Worm (Caenorhabditis elegans) whole organism, L2 larva: ENCODE measurements around the gene T04C9.3.
A peak's percentile ranks its signal among the peaks of the same experiment; 100 is the strongest.

Source experiments
- C34F6.9 ChIP-seq: fragments of 150-350 bp; optimal IDR thresholded peaks from 2 replicates; lab custom pipeline; 2014; ENCODE audit warnings: missing biosample characterization, missing genetic modification characterization
- F13H6.1 ChIP-seq: sonication (generic microtip); optimal IDR thresholded peaks from 2 replicates; lab custom pipeline; 2016; ENCODE audit warnings: missing genetic modification characterization, missing compliant biosample characterization
- R02D3.7 ChIP-seq: fragments of 150-350 bp; optimal IDR thresholded peaks from 2 replicates; lab custom pipeline; 2014; ENCODE audit warnings: missing biosample characterization, missing genetic modification characterization
- Y55F3AM.14 ChIP-seq: fragments of 200-800 bp; sonication (Bioruptor generic); optimal IDR thresholded peaks from 2 replicates; lab custom pipeline; 2018; ENCODE audit warnings: mild to moderate bottlenecking, missing genetic modification characterization, missing compliant biosample characterization
- ZK546.5 ChIP-seq: sonication (generic microtip); optimal IDR thresholded peaks from 2 replicates; lab custom pipeline; 2017; ENCODE audit warnings: missing biosample characterization, missing genetic modification characterization
- alr-1 ChIP-seq: fragments of 150-350 bp; optimal IDR thresholded peaks from 2 replicates; lab custom pipeline; 2014; ENCODE audit warnings: missing biosample characterization, missing genetic modification characterization
- ama-1 ChIP-seq: fragments of 150-350 bp; optimal IDR thresholded peaks from 2 replicates; lab custom pipeline; 2018; ENCODE audit warnings: inconsistent platforms
- blmp-1 ChIP-seq: sonication (generic microtip); optimal IDR thresholded peaks from 2 replicates; lab custom pipeline; 2017; ENCODE audit warnings: missing genetic modification characterization, mild to moderate bottlenecking, missing compliant biosample characterization, antibody characterized with exemption, moderate library complexity; ENCODE audit not compliant: insufficient read depth
- ceh-16 ChIP-seq: fragments of 150-350 bp; optimal IDR thresholded peaks from 2 replicates; lab custom pipeline; 2014; ENCODE audit warnings: missing biosample characterization, missing genetic modification characterization
- ceh-82 ChIP-seq: fragments of 150-350 bp; optimal IDR thresholded peaks from 2 replicates; lab custom pipeline; 2014; ENCODE audit warnings: missing biosample characterization, missing genetic modification characterization
- crh-2 ChIP-seq: sonication (generic microtip); optimal IDR thresholded peaks from 2 replicates; lab custom pipeline; 2017; ENCODE audit warnings: missing biosample characterization, missing genetic modification characterization
- egl-27 ChIP-seq: sonication (generic microtip); optimal IDR thresholded peaks from 3 replicates; lab custom pipeline; 2017; ENCODE audit warnings: missing biosample characterization, missing genetic modification reagents, missing genetic modification characterization
- elt-1 ChIP-seq: fragments of 150-350 bp; optimal IDR thresholded peaks from 2 replicates; lab custom pipeline; 2014; ENCODE audit warnings: missing biosample characterization, missing genetic modification characterization
- elt-3 ChIP-seq: sonication (generic microtip); optimal IDR thresholded peaks from 2 replicates; lab custom pipeline; 2017; ENCODE audit warnings: missing biosample characterization, missing genetic modification characterization
- fos-1 ChIP-seq: fragments of 150-350 bp; optimal IDR thresholded peaks from 2 replicates; lab custom pipeline; 2014; ENCODE audit warnings: missing biosample characterization, missing genetic modification characterization
- gmeb-1 ChIP-seq: fragments of 150-350 bp; optimal IDR thresholded peaks from 2 replicates; lab custom pipeline; 2014; ENCODE audit warnings: missing biosample characterization, missing genetic modification characterization
- lin-11 ChIP-seq: fragments of 150-350 bp; sonication (generic microtip); optimal IDR thresholded peaks from 2 replicates; lab custom pipeline; 2014; ENCODE audit warnings: missing biosample characterization, missing genetic modification characterization, inconsistent platforms, mixed read lengths
- lin-13 ChIP-seq: fragments of 150-350 bp; optimal IDR thresholded peaks from 2 replicates; lab custom pipeline; 2014; ENCODE audit warnings: missing biosample characterization, missing genetic modification reagents, missing genetic modification characterization
- lsy-2 ChIP-seq, 2 experiments: fragments of 150-350 bp in 1 of 2; sonication (generic microtip) in 1 of 2; optimal IDR thresholded peaks; 2 replicates each; lab custom pipeline; 2014 to 2017; ENCODE audit warnings: missing biosample characterization in 2 of 2, missing genetic modification characterization in 2 of 2
- mab-5 ChIP-seq: fragments of 150-350 bp; optimal IDR thresholded peaks from 2 replicates; lab custom pipeline; 2014; ENCODE audit warnings: missing biosample characterization, missing genetic modification characterization
- mbf-1 ChIP-seq: sonication (generic microtip); optimal IDR thresholded peaks from 2 replicates; lab custom pipeline; 2017; ENCODE audit warnings: missing biosample characterization, missing genetic modification characterization
- mdl-1 ChIP-seq, 2 experiments: fragments of 150-350 bp in 1 of 2; sonication (generic microtip) in 1 of 2; optimal IDR thresholded peaks; 2 replicates each; lab custom pipeline; 2017; ENCODE audit warnings: missing biosample characterization in 2 of 2, missing genetic modification characterization in 2 of 2
- nhr-10 ChIP-seq: sonication (generic microtip); optimal IDR thresholded peaks from 2 replicates; lab custom pipeline; 2017; ENCODE audit warnings: missing biosample characterization, missing genetic modification characterization
- nhr-12 ChIP-seq: fragments of 150-350 bp; optimal IDR thresholded peaks from 2 replicates; lab custom pipeline; 2014; ENCODE audit warnings: missing biosample characterization, missing genetic modification characterization
- nhr-129 ChIP-seq: fragments of 150-350 bp; optimal IDR thresholded peaks from 2 replicates; lab custom pipeline; 2014; ENCODE audit warnings: missing biosample characterization, missing genetic modification characterization
- nhr-21 ChIP-seq: fragments of 150-350 bp; optimal IDR thresholded peaks from 2 replicates; lab custom pipeline; 2014; ENCODE audit warnings: missing biosample characterization, missing genetic modification characterization
- nhr-23 ChIP-seq: fragments of 150-350 bp; optimal IDR thresholded peaks from 2 replicates; lab custom pipeline; 2014; ENCODE audit warnings: missing biosample characterization, missing genetic modification reagents, missing genetic modification characterization
- nhr-237 ChIP-seq: fragments of 150-350 bp; optimal IDR thresholded peaks from 2 replicates; lab custom pipeline; 2014; ENCODE audit warnings: missing biosample characterization, missing genetic modification characterization
- nhr-6 ChIP-seq: fragments of 150-350 bp; optimal IDR thresholded peaks from 2 replicates; lab custom pipeline; 2014; ENCODE audit warnings: missing biosample characterization, missing genetic modification characterization
- nhr-77 ChIP-seq: fragments of 150-350 bp; optimal IDR thresholded peaks from 2 replicates; lab custom pipeline; 2014; ENCODE audit warnings: missing biosample characterization, missing genetic modification characterization
- peb-1 ChIP-seq: fragments of 150-350 bp; optimal IDR thresholded peaks from 2 replicates; lab custom pipeline; 2014; ENCODE audit warnings: missing biosample characterization, missing genetic modification characterization
- sem-4 ChIP-seq: fragments of 150-350 bp; optimal IDR thresholded peaks from 2 replicates; lab custom pipeline; 2014; ENCODE audit warnings: missing biosample characterization, missing genetic modification reagents, missing genetic modification characterization
- sma-3 ChIP-seq: sonication (generic microtip); optimal IDR thresholded peaks from 2 replicates; lab custom pipeline; 2016; ENCODE audit warnings: missing genetic modification reagents, missing genetic modification characterization, missing compliant biosample characterization
- snpc-4 ChIP-seq: fragments of 150-350 bp; optimal IDR thresholded peaks from 2 replicates; lab custom pipeline; 2014; ENCODE audit warnings: missing biosample characterization, missing genetic modification characterization
- unc-39 ChIP-seq: fragments of 150-350 bp; optimal IDR thresholded peaks from 2 replicates; lab custom pipeline; 2014; ENCODE audit warnings: missing biosample characterization, missing genetic modification characterization
- unc-55 ChIP-seq: fragments of 150-350 bp; sonication (generic microtip); optimal IDR thresholded peaks from 3 replicates; lab custom pipeline; 2014; ENCODE audit warnings: missing biosample characterization, missing genetic modification reagents, missing genetic modification characterization
- zag-1 ChIP-seq: fragments of 150-350 bp; optimal IDR thresholded peaks from 2 replicates; lab custom pipeline; 2014; ENCODE audit warnings: missing biosample characterization, missing genetic modification characterization
- ztf-1 ChIP-seq: fragments of 200-800 bp; sonication (Bioruptor generic); conservative IDR thresholded peaks from 2 replicates; pipeline ENCODE4 v1.3.6; 2022; ENCODE audit warnings: missing genetic modification characterization, missing compliant biosample characterization
- ztf-11 ChIP-seq: sonication (generic microtip); optimal IDR thresholded peaks from 2 replicates; lab custom pipeline; 2017; ENCODE audit warnings: missing biosample characterization, missing genetic modification characterization
- ztf-4 ChIP-seq: fragments of 150-350 bp; optimal IDR thresholded peaks from 2 replicates; lab custom pipeline; 2014; ENCODE audit warnings: missing biosample characterization, missing genetic modification characterization

T04C9.3 gene

ce11 chrIII:5998640-5999039 lies 13.2 kb downstream of the T04C9.3 start:
- no peak for TF ChIP-seq snpc-4 (tag; lab: Kevin White, UChicago)
- TF ChIP-seq sma-3, result no peak
- no peak for TF ChIP-seq ama-1 (lab: Kevin White, UChicago)
- no peak for TF ChIP-seq fos-1
- no peak for TF ChIP-seq unc-39 (tag; lab: Kevin White, UChicago)
- TF ChIP-seq elt-3 (tag; lab: Kevin White, UChicago), result no peak
- TF ChIP-seq nhr-12 (tag; lab: Kevin White, UChicago), result no peak
- TF ChIP-seq nhr-6 (tag; lab: Kevin White, UChicago), result no peak
- no peak for TF ChIP-seq ztf-11 (tag; lab: Kevin White, UChicago)
- TF ChIP-seq nhr-21 (tag; lab: Kevin White, UChicago), result no peak
- no peak for TF ChIP-seq nhr-10
- TF ChIP-seq egl-27 (tag; lab: Kevin White, UChicago), result no peak
- no peak for TF ChIP-seq C34F6.9 (tag; lab: Kevin White, UChicago)
- TF ChIP-seq Y55F3AM.14 (GFP tag; lab: Kevin White, UChicago), result no peak
- TF ChIP-seq gmeb-1, result no peak

ce11 chrIII:5999629-6000028 lies 14.2 kb downstream of the T04C9.3 start:
- TF ChIP-seq fos-1 (no peak), lsy-2 (tag; optimal IDR thresholded peaks at IDR 0.05; lab: Kevin White, UChicago) (peak in 1 of 2 experiments; percentile 45), crh-2 (peak; percentile 8), C34F6.9 (tag; lab: Kevin White, UChicago) (peak; percentile 62), blmp-1 (tag; lab: Kevin White, UChicago) (no peak), nhr-12 (tag; lab: Kevin White, UChicago) (no peak), sma-3 (no peak), mdl-1 (tag; optimal IDR thresholded peaks at IDR 0.05; lab: Kevin White, UChicago) (peak in 1 of 2 experiments; percentile 19), nhr-129 (peak; percentile 65), nhr-23 (no peak), nhr-237 (tag; lab: Kevin White, UChicago) (no peak), unc-55 (GFP tag; lab: Kevin White, UChicago) (peak; percentile 77), ZK546.5 (tag; lab: Kevin White, UChicago) (no peak), egl-27 (tag; lab: Kevin White, UChicago) (no peak), mab-5 (peak; percentile 36), gmeb-1 (no peak), sem-4 (tag; lab: Kevin White, UChicago) (peak; percentile 52), lin-11 (tag; lab: Kevin White, UChicago) (peak; percentile 1)
- TF ChIP-seq, all 48 proteins: peak for 9

ce11 chrIII:6002024-6002423 lies 16.6 kb downstream of the T04C9.3 start:
- TF ChIP-seq unc-39 (tag; lab: Kevin White, UChicago) (no peak), nhr-21 (tag; lab: Kevin White, UChicago) (no peak), crh-2 (no peak), elt-1 (tag; lab: Kevin White, UChicago) (no peak), alr-1 (no peak), zag-1 (tag; lab: Kevin White, UChicago) (no peak), ama-1 (lab: Kevin White, UChicago) (no peak), mab-5 (no peak), snpc-4 (tag; lab: Kevin White, UChicago) (no peak), Y55F3AM.14 (GFP tag; lab: Kevin White, UChicago) (no peak), lin-13 (GFP tag; lab: Kevin White, UChicago) (no peak), ztf-4 (tag; lab: Kevin White, UChicago) (no peak), ceh-82 (tag; lab: Kevin White, UChicago) (no peak), nhr-10 (no peak), R02D3.7 (no peak), elt-3 (tag; lab: Kevin White, UChicago) (no peak), egl-27 (tag; lab: Kevin White, UChicago) (no peak), C34F6.9 (tag; lab: Kevin White, UChicago) (no peak)
- TF ChIP-seq, all 48 proteins: peak for 0

- TF ChIP-seq nhr-23, result no peak
- TF ChIP-seq unc-55 (GFP tag; lab: Kevin White, UChicago), result peak; percentile 21
Measured at ce11 chrIII:6006453-6006852, 21.0 kb downstream of the T04C9.3 start.

- no peak for TF ChIP-seq nhr-12 (tag; lab: Kevin White, UChicago)
- no peak for TF ChIP-seq F13H6.1
- TF ChIP-seq ztf-4 (tag; lab: Kevin White, UChicago), result no peak
- peak; percentile 72 for TF ChIP-seq gmeb-1
- TF ChIP-seq nhr-237 (tag; lab: Kevin White, UChicago), result no peak
- TF ChIP-seq nhr-77 (tag; lab: Kevin White, UChicago), result no peak
- peak; percentile 76 to 96 for TF ChIP-seq lsy-2 (tag; optimal IDR thresholded peaks at IDR 0.05; lab: Kevin White, UChicago)
- TF ChIP-seq unc-55 (GFP tag; lab: Kevin White, UChicago), result peak; percentile 47
- no peak for TF ChIP-seq ztf-11 (tag; lab: Kevin White, UChicago)
- no peak for TF ChIP-seq ZK546.5 (tag; lab: Kevin White, UChicago)
- TF ChIP-seq alr-1, result no peak
- TF ChIP-seq crh-2, result no peak
- TF ChIP-seq zag-1 (tag; lab: Kevin White, UChicago), result no peak
- TF ChIP-seq nhr-129, result peak; percentile 16
- no peak for TF ChIP-seq C34F6.9 (tag; lab: Kevin White, UChicago)
- no peak for TF ChIP-seq sem-4 (tag; lab: Kevin White, UChicago)
- TF ChIP-seq mbf-1 (tag; lab: Kevin White, UChicago), result no peak
- peak; percentile 20 for TF ChIP-seq sma-3
- TF ChIP-seq fos-1, result no peak
- TF ChIP-seq lin-11 (tag; lab: Kevin White, UChicago), result no peak
- no peak for TF ChIP-seq unc-39 (tag; lab: Kevin White, UChicago)
- TF ChIP-seq ceh-16 (tag; lab: Kevin White, UChicago), result no peak
- no peak for TF ChIP-seq R02D3.7
- TF ChIP-seq ceh-82 (tag; lab: Kevin White, UChicago), result no peak
- TF ChIP-seq peb-1 (tag; lab: Kevin White, UChicago), result no peak
- no peak for TF ChIP-seq elt-1 (tag; lab: Kevin White, UChicago)
- no peak for TF ChIP-seq ztf-1 (GFP tag; lab: Robert Waterston, UW)
- TF ChIP-seq mdl-1 (tag; optimal IDR thresholded peaks at IDR 0.05; lab: Kevin White, UChicago), result no peak
Measured at ce11 chrIII:6008989-6009610, 23.7 kb downstream of the T04C9.3 start, which contains the start of the genes gcna-1 and eftu-2. TSS of gene gcna-1 (minus strand) at chrIII:6009084. TSS of gene eftu-2 (plus strand) at chrIII:6009560.
